Worm (Caenorhabditis elegans) whole organism, mixed stage, embryonic: ENCODE measurements around the gene T24C12.1.

Experiments
- drap-1 ChIP-seq: fragments of 200-800 bp; sonication (Bioruptor generic); optimal IDR thresholded peaks from 3 replicates; lab custom pipeline; 2018; ENCODE audit warnings: mild to moderate bottlenecking, missing genetic modification characterization, missing compliant biosample characterization
- elt-3 ChIP-seq: fragments of 150-350 bp; optimal IDR thresholded peaks from 2 replicates; lab custom pipeline; 2014; ENCODE audit warnings: missing biosample characterization, missing genetic modification characterization
- flh-1 ChIP-seq: fragments of 200-800 bp; sonication (Bioruptor generic); optimal IDR thresholded peaks from 2 replicates; lab custom pipeline; 2018; ENCODE audit warnings: mild to moderate bottlenecking, missing genetic modification characterization, moderate library complexity, missing compliant biosample characterization
- lin-13 ChIP-seq: fragments of 150-350 bp; optimal IDR thresholded peaks from 2 replicates; lab custom pipeline; 2014; ENCODE audit warnings: missing biosample characterization, missing genetic modification characterization
- lsy-2 ChIP-seq: fragments of 150-350 bp; optimal IDR thresholded peaks from 2 replicates; lab custom pipeline; 2014; ENCODE audit warnings: missing biosample characterization, missing genetic modification characterization
- mab-5 ChIP-seq: fragments of 150-350 bp; optimal IDR thresholded peaks from 2 replicates; lab custom pipeline; 2014; ENCODE audit warnings: missing biosample characterization, missing genetic modification characterization
- nhr-237 ChIP-seq: fragments of 150-350 bp; optimal IDR thresholded peaks from 2 replicates; lab custom pipeline; 2014; ENCODE audit warnings: missing biosample characterization, missing genetic modification characterization
- nhr-28 ChIP-seq: fragments of 150-350 bp; optimal IDR thresholded peaks from 2 replicates; lab custom pipeline; 2014; ENCODE audit warnings: missing biosample characterization, missing genetic modification characterization
- sem-2 ChIP-seq: fragments of 200-800 bp; sonication (Bioruptor generic); optimal IDR thresholded peaks from 2 replicates; lab custom pipeline; 2018; ENCODE audit warnings: mild to moderate bottlenecking, missing genetic modification characterization, missing compliant biosample characterization
- snpc-4 ChIP-seq: fragments of 150-350 bp; optimal IDR thresholded peaks from 2 replicates; lab custom pipeline; 2014; ENCODE audit warnings: missing biosample characterization, missing genetic modification characterization
- tbx-8 ChIP-seq: fragments of 200-800 bp; sonication (Bioruptor generic); optimal IDR thresholded peaks from 2 replicates; lab custom pipeline; 2018; ENCODE audit warnings: mild to moderate bottlenecking, missing genetic modification characterization, moderate library complexity, missing compliant biosample characterization
- unc-39 ChIP-seq: fragments of 150-350 bp; optimal IDR thresholded peaks from 2 replicates; lab custom pipeline; 2014; ENCODE audit warnings: missing biosample characterization, missing genetic modification characterization
- unc-62 ChIP-seq: fragments of 150-350 bp; optimal IDR thresholded peaks from 2 replicates; lab custom pipeline; 2014; ENCODE audit warnings: missing biosample characterization, missing genetic modification reagents, missing genetic modification characterization

ce11 chrX:2208391-2208790 lies 9.2 kb downstream of the T24C12.1 start:
- no peak for TF ChIP-seq snpc-4 (tag; lab: Kevin White, UChicago)
- TF ChIP-seq elt-3 (tag; lab: Kevin White, UChicago), result no peak
- no peak for TF ChIP-seq nhr-237 (tag; lab: Kevin White, UChicago)
- TF ChIP-seq unc-39 (tag; lab: Kevin White, UChicago), result no peak
- TF ChIP-seq flh-1 (GFP tag; lab: Kevin White, UChicago), result no peak
- TF ChIP-seq nhr-28 (tag; lab: Kevin White, UChicago), result no peak
- TF ChIP-seq mab-5, result no peak
- TF ChIP-seq lin-13 (tag; lab: Kevin White, UChicago), result no peak
- no peak for TF ChIP-seq lsy-2 (tag; lab: Kevin White, UChicago)
- no peak for TF ChIP-seq sem-2 (GFP tag; lab: Kevin White, UChicago)
- TF ChIP-seq tbx-8 (GFP tag; lab: Kevin White, UChicago), result no peak
- no peak for TF ChIP-seq unc-62 (GFP tag; lab: Kevin White, UChicago)
- no peak for TF ChIP-seq drap-1 (GFP tag; lab: Kevin White, UChicago)
